Worm (Caenorhabditis elegans): ENCODE results near the gene prp-6.
"Not testable (repeated sequence)": the region's sequence is repeated elsewhere in the genome, so short reads cannot be mapped to it uniquely, and the experiment has no call there.

prp-6 gene

DNA sequence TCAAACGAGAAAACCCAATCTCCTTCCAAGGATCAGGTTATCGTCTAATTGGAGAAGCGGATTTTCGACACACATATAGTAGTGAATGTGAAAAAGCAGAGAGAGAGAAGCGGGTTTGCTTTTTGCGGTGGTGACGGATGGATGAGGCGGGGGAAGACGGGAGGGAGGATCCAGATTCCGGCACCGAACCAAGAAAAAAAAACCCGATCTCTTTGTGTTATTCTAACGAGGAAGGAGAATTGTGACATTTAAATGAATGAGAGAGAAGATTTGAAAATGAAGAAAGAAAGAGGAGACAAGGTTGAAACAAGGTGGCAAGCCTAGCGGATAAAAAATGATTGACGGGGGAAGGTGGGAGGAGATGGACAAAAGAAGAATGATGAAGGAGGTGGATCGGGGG, 18.4 kb upstream of the prp-6 start:
- TF ChIP-seq chd-7 (tag; optimal IDR thresholded peaks at IDR 0.05) (no peak), fkh-3 (tag; optimal IDR thresholded peaks at IDR 0.05) (no peak), lin-26 (GFP tag; IDR thresholded peaks at IDR 0.05) (no peak), efl-1 (GFP tag; optimal IDR thresholded peaks at IDR 0.05) (no peak), nhr-179 (tag; optimal IDR thresholded peaks at IDR 0.05) (no peak), Y56A3A.18 (GFP tag; IDR thresholded peaks at IDR 0.05) (no peak), mxl-1 (tag; optimal IDR thresholded peaks at IDR 0.05) (no peak), dpl-1 (GFP tag; optimal IDR thresholded peaks at IDR 0.05) (no peak), aptf-2 (GFP tag; conservative IDR thresholded peaks at IDR 0.05) (no peak), akir-1 (GFP tag; optimal IDR thresholded peaks at IDR 0.05) (no peak)

DNA sequence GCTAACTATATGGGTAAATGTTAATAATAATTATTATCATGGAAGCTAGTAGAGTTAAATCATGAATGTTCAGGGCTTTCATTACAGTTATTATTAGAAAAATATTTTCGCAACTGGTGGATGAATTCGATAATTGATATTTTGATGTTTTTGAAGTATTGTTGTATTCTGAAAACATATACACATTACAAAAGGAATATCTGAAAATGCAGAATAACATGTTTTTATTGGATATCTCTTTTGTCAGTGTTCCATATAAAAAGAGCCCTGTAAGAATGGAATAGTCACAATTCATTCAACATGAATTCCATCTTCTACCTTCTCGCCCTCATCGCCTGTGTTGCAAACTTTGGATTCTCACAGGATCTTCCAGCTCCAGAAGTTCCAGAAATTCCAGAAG, 15.3 kb upstream of the prp-6 start, which contains the start of gene Y59A8B.19:
Y59A8B.19 (plus strand) TSS at position 301 of the 400 bp plus-strand sequence.
- TF ChIP-seq hmg-20 (GFP tag; IDR thresholded peaks at IDR 0.05); unc-130 (GFP tag; optimal IDR thresholded peaks at IDR 0.05); F33H1.4 (GFP tag; IDR thresholded peaks at IDR 0.05): not testable (repeated sequence)

- TF ChIP-seq egl-44 (GFP tag; IDR thresholded peaks at IDR 0.05) (no peak), zfh-2 (GFP tag; conservative IDR thresholded peaks at IDR 0.05) (peak; percentile 54; the same call in 1 of the 2 replicates), tlf-1 (GFP tag; optimal IDR thresholded peaks at IDR 0.05) (no peak)
Observed at ce11 chrV:18008680-18009079, 13.6 kb upstream of the prp-6 start.

DNA sequence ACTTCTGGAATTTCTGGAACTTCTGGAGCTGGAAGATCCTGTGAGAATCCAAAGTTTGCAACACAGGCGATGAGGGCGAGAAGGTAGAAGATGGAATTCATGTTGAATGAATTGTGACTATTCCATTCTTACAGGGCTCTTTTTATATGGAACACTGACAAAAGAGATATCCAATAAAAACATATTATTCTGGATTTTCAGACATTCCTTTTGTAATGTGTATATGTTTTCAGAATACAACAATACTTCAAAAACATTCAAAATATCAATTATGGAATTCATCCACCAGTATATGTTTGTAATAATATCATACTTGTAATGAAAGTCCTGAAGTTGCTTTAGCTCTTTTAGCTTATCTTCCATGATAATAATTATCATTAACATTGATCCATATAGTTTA, 11.5 kb upstream of the prp-6 start, which contains the start of gene Y59A8B.26:
Y59A8B.26 (minus strand) TSS at position 101 of the 400 bp plus-strand sequence.
- not testable (repeated sequence) for TF ChIP-seq unc-130 (GFP tag; optimal IDR thresholded peaks at IDR 0.05); F33H1.4 (GFP tag; IDR thresholded peaks at IDR 0.05); nhr-27 (tag; optimal IDR thresholded peaks at IDR 0.05)

- no peak for TF ChIP-seq ets-4 (GFP tag; optimal IDR thresholded peaks at IDR 0.05)
- TF ChIP-seq ZK185.1 (tag; optimal IDR thresholded peaks at IDR 0.05; ENCODE audit: poor library complexity, severe bottlenecking) = no peak
- no peak for TF ChIP-seq efl-1 (GFP tag; optimal IDR thresholded peaks at IDR 0.05)
- no peak for TF ChIP-seq ztf-6 (GFP tag; IDR thresholded peaks at IDR 0.05)
- no peak for TF ChIP-seq die-1 (tag; optimal IDR thresholded peaks at IDR 0.05)
- no peak for TF ChIP-seq rcor-1 (GFP tag; IDR thresholded peaks at IDR 0.05)
- TF ChIP-seq B0336.3 (GFP tag; IDR thresholded peaks at IDR 0.05) = no peak
- TF ChIP-seq C17E4.6 (GFP tag; IDR thresholded peaks at IDR 0.05) = no peak
- no peak for TF ChIP-seq chd-7 (tag; optimal IDR thresholded peaks at IDR 0.05)
- no peak for TF ChIP-seq him-1 (tag; optimal IDR thresholded peaks at IDR 0.05)
- TF ChIP-seq ceh-58 (GFP tag; IDR thresholded peaks at IDR 0.05) = no peak
- no peak for TF ChIP-seq xnd-1 (tag; optimal IDR thresholded peaks at IDR 0.05)
- no peak for TF ChIP-seq madf-6 (GFP tag; IDR thresholded peaks at IDR 0.05)
- TF ChIP-seq ceh-100 (GFP tag; IDR thresholded peaks at IDR 0.05) = no peak
Observed at ce11 chrV:18014116-18014515, 8.2 kb upstream of the prp-6 start, which contains the start of gene srh-133. Gene srh-133, minus strand, starts transcription at chrV:18014216.

DNA sequence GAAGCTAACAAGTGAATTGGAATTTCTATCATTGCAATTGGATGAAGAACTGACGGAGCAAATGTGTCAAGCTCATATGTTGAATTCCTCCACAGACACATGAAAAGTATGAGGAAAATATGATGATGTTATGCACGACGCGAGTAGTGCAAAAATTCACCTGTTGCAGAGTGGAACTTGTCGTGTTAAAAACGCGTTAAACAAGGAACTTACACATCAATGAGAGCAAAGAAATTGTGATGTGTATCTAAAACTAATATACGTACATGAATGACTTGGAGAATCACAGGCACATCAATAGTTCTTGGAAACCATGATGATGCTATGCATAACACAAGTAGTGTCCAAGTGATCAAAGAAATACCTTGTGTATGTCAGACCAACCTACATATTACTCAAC, 5.1 kb upstream of the prp-6 start, which contains the start of gene srh-134:
srh-134 (minus strand) TSS at position 101 of the 400 bp plus-strand sequence.
- TF ChIP-seq ztf-25 (GFP tag; IDR thresholded peaks at IDR 0.05) (no peak), snpc-4 (GFP tag; optimal IDR thresholded peaks at IDR 0.05) (no peak), snpc-4 (tag; optimal IDR thresholded peaks at IDR 0.05) (no peak)

Measured in whole organism, young adult.